Worm (Caenorhabditis elegans) whole organism, midembryonic: ENCODE results near the gene rnf-5.

Experiments used
- T22C8.4 ChIP-seq: fragments of 200-800 bp; sonication (Bioruptor generic); IDR thresholded peaks from 2 replicates; pipeline ENCODE4 v1.3.6; 2022; ENCODE audit warnings: missing genetic modification characterization, missing compliant biosample characterization
- cog-1 ChIP-seq: sonication (generic microtip); optimal IDR thresholded peaks from 2 replicates; lab custom pipeline; 2016; ENCODE audit warnings: missing genetic modification characterization, missing compliant biosample characterization
- flt-1 ChIP-seq: fragments of 200-800 bp; sonication (Bioruptor generic); IDR thresholded peaks from 2 replicates; pipeline ENCODE4 v1.3.6; 2022; ENCODE audit warnings: missing genetic modification characterization, missing compliant biosample characterization
- klf-2 ChIP-seq: fragments of 200-800 bp; sonication (Bioruptor generic); conservative IDR thresholded peaks from 2 replicates; pipeline ENCODE4 v1.3.6; 2022; ENCODE audit warnings: missing genetic modification reagents, missing genetic modification characterization, missing compliant biosample characterization
- med-1 ChIP-seq: sonication (generic microtip); optimal IDR thresholded peaks from 2 replicates; lab custom pipeline; 2017; ENCODE audit warnings: missing genetic modification characterization, mild to moderate bottlenecking, missing compliant biosample characterization, antibody characterized with exemption, missing genetic modification reagents; ENCODE audit not compliant: insufficient read depth
- ref-1 ChIP-seq: fragments of 200-800 bp; sonication (Bioruptor generic); conservative IDR thresholded peaks from 2 replicates; pipeline ENCODE4 v1.3.6; 2022; ENCODE audit warnings: missing genetic modification reagents, missing genetic modification characterization, missing compliant biosample characterization
- tab-1 ChIP-seq: fragments of 200-800 bp; sonication (Bioruptor generic); IDR thresholded peaks from 2 replicates; pipeline ENCODE4 v1.3.6; 2022; ENCODE audit warnings: missing genetic modification characterization, missing compliant biosample characterization
- ztf-23 ChIP-seq: fragments of 200-800 bp; sonication (Bioruptor generic); IDR thresholded peaks from 2 replicates; pipeline ENCODE4 v1.3.6; 2022; ENCODE audit warnings: missing genetic modification reagents, missing genetic modification characterization, missing compliant biosample characterization
- ztf-29 ChIP-seq: fragments of 200-800 bp; sonication (Bioruptor generic); IDR thresholded peaks from 2 replicates; pipeline ENCODE4 v1.3.6; 2022; ENCODE audit warnings: missing genetic modification reagents, missing genetic modification characterization, missing compliant biosample characterization

The rnf-5 gene

DNA sequence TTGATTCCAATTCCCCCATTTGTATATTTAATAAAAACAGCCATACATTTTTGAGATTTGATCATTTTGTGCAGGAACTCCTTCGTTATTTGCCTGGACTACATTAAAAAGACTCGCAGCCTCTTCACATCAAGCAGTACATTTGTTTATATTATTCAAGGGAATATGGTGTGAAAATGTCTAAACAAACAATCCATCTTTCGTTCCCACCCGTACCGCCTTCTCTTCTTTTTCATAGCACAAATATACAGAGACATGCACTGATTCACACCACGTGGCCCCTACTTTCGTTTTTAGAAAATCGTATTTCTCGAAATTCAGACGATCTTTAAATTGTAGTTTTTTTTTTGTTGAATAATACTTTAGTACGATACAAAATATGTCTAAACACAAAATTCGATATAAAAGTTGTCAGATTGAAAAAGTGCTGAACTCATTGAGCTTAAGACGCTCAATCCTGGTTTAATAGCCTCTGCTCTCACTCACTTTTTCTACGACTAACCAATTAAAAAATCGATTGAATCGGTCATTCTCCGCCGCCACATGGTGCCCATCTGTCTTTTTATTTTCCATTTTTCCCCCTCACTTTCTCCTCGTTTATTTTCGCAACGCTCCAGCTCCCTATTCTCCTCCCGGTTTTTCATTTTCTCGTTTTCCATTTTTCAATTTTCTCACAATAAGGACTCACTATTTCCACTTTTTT, 28.8 kb upstream of the rnf-5 start:
- TF ChIP-seq flt-1 (GFP tag; lab: Robert Waterston, UW) = no peak

DNA sequence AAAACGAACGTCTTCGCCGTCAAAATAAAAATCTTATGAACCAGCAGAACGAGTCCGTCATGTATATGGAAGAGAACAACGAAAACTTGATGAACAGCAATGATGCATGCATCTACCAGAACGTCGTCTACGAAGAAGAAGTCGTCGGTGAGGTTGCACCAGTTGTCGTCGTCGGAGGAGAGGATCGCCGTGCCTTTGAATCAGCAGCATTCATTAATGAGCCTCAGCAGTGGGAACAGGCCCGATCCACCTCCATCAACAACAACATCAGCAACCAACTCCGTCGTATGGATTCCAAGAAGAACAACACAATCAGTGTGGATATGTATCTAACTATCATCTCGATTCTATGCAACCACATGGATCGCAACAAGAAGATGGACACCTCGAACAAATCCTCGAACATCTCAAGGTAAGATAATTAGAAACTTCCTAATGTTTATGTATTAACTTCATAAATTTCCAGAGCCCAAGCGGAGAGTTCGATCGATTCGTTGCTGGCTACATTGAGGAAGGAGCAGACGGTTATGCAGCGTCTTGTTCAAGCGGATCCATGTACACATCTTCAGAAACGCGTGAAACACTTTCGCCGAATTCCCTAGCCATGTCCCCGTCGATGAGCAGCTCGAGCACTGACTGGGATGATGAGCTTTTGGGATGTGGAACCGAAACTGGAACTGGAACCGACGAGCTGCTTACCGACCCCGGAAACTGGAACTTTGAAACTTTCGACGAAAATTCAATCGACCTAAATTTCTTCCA, 27.9 kb upstream of the rnf-5 start:
- TF ChIP-seq klf-2 (GFP tag; lab: Robert Waterston, UW) = no peak
- TF ChIP-seq tab-1 (GFP tag; lab: Robert Waterston, UW) = no peak
- TF ChIP-seq flt-1 (GFP tag; lab: Robert Waterston, UW) = no peak
- TF ChIP-seq cog-1 (tag; lab: Kevin White, UChicago) = no peak
- no peak for TF ChIP-seq T22C8.4 (GFP tag; lab: Robert Waterston, UW)
- TF ChIP-seq ztf-23 (GFP tag; lab: Robert Waterston, UW) = no peak
- TF ChIP-seq ztf-29 (GFP tag; lab: Robert Waterston, UW) = no peak
- TF ChIP-seq ref-1 (GFP tag; lab: Robert Waterston, UW) = no peak
- TF ChIP-seq med-1 = no peak

DNA sequence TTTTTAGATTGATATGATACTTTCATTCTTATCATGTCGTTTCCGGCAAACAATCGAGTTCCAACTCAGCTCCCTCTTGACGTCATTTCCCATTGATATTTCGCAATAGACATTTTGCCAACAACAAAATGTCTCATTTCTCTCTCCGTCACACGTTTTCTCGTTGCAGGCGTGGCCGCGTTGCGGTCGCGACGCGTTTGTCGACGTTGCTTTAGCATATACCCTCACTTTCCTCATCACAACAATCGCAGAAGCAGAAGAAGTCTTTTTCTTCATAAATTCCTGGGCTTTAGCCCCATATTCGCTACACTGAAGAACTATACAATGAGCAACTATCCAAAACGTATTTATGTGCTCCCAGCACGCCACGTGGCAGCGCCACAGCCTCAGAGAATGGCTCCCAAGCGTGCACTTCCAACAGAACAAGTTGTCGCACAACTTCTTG, 27.0 kb upstream of the rnf-5 start, which contains the start of gene xbp-1:
Gene xbp-1, plus strand, starts transcription at position 151 of the 445 bp plus-strand sequence.
- 0 out of 2 replicates have a peak, but pooled peaks have one; percentile 45 for TF ChIP-seq ztf-29 (GFP tag; lab: Robert Waterston, UW)
- peak; percentile 45 for TF ChIP-seq cog-1 (tag; lab: Kevin White, UChicago)
- peak; percentile 41; the same call in 1 of the 2 replicates for TF ChIP-seq ztf-23 (GFP tag; lab: Robert Waterston, UW)
- TF ChIP-seq flt-1 (GFP tag; lab: Robert Waterston, UW) = peak; percentile 66
- TF ChIP-seq ref-1 (GFP tag; lab: Robert Waterston, UW) = no peak
- no peak for TF ChIP-seq T22C8.4 (GFP tag; lab: Robert Waterston, UW)

DNA sequence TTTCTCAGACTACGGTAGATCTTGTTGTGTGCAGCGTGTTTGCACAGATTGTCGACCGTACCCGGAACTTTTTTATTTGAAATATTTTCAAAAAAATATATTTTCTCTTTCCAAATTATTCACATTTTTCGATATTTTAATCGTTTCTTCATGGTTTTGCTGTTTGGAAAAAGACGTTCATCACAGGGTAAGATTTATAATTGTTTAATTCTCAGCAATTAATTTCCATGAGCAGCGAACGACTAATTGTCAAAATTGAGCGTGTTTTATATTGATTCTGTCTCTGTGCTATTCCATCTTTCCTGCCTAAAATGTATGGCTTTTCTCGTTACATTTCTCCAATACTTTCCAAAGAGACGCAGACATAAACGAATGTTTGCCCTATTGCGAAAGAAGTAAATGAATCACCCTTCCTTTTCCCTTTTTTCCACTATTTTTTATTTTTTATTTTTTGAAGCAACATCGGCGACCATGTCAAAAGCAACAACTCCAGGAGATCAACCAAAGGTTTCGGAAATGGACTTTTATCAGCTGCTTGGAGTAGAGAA, 24.5 kb upstream of the rnf-5 start, which contains the start of gene dnj-16:
Gene dnj-16, plus strand, starts transcription at position 51 of the 548 bp plus-strand sequence.
- TF ChIP-seq klf-2 (GFP tag; lab: Robert Waterston, UW) (no peak), cog-1 (tag; lab: Kevin White, UChicago) (no peak), T22C8.4 (GFP tag; lab: Robert Waterston, UW) (no peak), tab-1 (GFP tag; lab: Robert Waterston, UW) (no peak), ztf-23 (GFP tag; lab: Robert Waterston, UW) (no peak), ztf-29 (GFP tag; lab: Robert Waterston, UW) (no peak), med-1 (no peak), flt-1 (GFP tag; lab: Robert Waterston, UW) (no peak), ref-1 (GFP tag; lab: Robert Waterston, UW) (no peak)

DNA sequence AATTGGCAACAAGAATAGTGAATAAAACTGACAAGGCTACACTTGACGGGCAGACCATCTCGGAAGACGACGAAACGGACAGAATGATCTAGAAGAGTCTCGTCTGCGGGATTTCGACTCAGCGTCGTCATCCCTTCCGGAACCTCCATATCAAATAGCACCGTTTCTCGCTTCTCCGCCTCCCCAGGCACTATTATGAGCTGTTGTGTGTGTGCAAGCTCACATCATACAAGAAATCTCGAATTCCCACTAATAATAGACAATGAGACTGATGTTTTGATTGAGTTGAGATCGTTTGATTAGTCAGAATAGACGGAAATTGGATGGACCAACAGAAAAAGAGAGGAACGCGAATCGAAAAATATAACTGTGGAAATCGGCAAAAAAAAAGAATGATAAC, 23.6 kb upstream of the rnf-5 start, which contains the start of gene spp-28:
Gene spp-28, minus strand, starts transcription at position 101 of the 400 bp plus-strand sequence.
- no peak for TF ChIP-seq ztf-23 (GFP tag; lab: Robert Waterston, UW)
- no peak for TF ChIP-seq ref-1 (GFP tag; lab: Robert Waterston, UW)
- no peak for TF ChIP-seq T22C8.4 (GFP tag; lab: Robert Waterston, UW)

DNA sequence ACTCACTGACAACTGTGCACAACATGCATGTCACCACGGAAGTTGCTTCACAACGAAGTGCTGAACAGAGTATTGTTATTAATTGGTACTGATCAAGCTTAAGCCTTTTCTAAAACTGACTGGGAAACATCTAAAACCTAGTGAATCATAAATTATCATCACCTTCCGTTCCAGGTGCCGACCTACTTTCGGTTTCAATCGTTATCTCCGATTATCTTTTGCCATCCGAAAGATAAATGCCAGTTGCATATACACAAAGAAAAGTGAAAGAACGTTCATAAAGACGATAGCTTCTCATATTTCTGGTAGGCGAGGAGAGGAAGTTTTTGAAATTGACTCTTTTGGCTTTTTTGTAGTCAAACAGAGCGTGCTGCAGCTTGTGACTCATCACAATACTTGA, 23.0 kb upstream of the rnf-5 start:
- no peak for TF ChIP-seq flt-1 (GFP tag; lab: Robert Waterston, UW)
- TF ChIP-seq T22C8.4 (GFP tag; lab: Robert Waterston, UW) = no peak
- TF ChIP-seq med-1 = no peak
- no peak for TF ChIP-seq tab-1 (GFP tag; lab: Robert Waterston, UW)
- 0 out of 2 replicates have a peak, but pooled peaks have one; percentile 37 for TF ChIP-seq ztf-29 (GFP tag; lab: Robert Waterston, UW)
- no peak for TF ChIP-seq klf-2 (GFP tag; lab: Robert Waterston, UW)
- no peak for TF ChIP-seq ref-1 (GFP tag; lab: Robert Waterston, UW)
- TF ChIP-seq cog-1 (tag; lab: Kevin White, UChicago) = no peak

DNA sequence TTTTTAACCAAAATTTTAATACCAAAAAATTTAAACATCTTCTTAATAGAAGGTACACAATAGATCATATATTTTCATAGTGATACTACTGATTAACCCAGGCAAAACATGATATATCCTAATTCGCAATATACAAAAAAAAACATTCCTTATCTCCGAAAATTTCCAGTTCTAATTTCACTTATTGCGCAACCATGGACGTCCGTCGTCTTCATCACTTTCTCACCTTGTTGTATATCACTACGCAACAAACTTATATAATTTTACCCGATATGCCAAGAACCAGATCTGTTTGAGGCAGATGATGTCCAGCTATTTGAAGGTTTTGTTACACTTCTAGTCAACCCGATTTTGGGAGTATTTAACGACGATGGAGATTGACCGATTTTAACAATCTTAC, 21.2 kb upstream of the rnf-5 start, which contains the start of gene R74.2:
Gene R74.2, plus strand, starts transcription at position 316 of the 400 bp plus-strand sequence.
- no peak for TF ChIP-seq cog-1 (tag; lab: Kevin White, UChicago)
- TF ChIP-seq flt-1 (GFP tag; lab: Robert Waterston, UW) = no peak
- TF ChIP-seq ref-1 (GFP tag; lab: Robert Waterston, UW) = no peak
- TF ChIP-seq ztf-23 (GFP tag; lab: Robert Waterston, UW) = no peak
- TF ChIP-seq tab-1 (GFP tag; lab: Robert Waterston, UW) = no peak
- no peak for TF ChIP-seq klf-2 (GFP tag; lab: Robert Waterston, UW)

DNA sequence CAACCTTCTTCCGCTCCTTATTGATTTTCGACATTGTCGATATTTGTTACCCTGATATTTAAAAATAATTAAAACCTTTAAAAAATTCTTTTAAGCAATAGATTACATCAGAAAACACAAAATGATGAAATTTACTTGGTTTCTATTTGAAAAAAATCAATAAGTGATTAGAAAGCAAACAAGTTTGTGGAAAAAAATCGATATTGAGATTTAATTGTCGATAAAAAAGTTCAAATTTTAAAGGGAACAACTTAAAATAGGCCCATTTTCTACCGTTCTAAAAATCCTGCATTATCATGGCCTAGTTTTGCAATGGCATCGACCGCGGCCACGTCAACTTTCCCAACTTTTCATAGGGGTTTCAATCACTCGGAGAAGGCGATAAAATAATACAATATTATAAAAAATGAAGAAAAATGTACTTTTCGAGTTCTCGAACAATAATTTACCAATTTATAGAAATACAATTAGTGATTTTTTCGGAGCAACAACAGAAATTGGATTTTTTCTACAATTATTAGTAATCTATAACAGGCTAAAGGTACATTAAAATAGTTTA, 20.2 kb upstream of the rnf-5 start, which contains the start of gene lars-1:
Gene lars-1, minus strand, starts transcription at position 51 of the 559 bp plus-strand sequence.
- 0 out of 2 replicates have a peak, but pooled peaks have one; percentile 19 for TF ChIP-seq T22C8.4 (GFP tag; lab: Robert Waterston, UW)
- TF ChIP-seq ztf-29 (GFP tag; lab: Robert Waterston, UW) = no peak

DNA sequence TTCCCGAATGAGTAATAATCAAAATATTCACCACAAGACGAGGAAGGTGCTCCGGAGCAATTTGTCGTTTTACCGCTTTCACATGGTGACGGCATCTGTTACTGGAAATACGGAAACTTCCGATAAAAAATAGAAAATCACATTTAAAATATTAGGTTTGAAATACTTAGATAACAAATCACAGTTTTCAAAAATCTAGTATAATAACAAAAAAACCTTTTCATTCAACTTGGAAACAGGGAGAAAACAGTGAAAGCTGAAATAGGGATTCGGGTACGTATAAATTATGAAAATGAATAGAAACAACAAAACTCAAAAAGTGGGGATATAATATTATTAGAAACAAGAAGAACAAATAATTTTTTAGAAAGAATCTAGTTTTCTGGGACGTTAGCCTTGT, 14.7 kb upstream of the rnf-5 start, which contains the start of gene C16C10.1:
Gene C16C10.1, minus strand, starts transcription at position 101 of the 400 bp plus-strand sequence.
- TF ChIP-seq tab-1 (GFP tag; lab: Robert Waterston, UW) = no peak
- no peak for TF ChIP-seq cog-1 (tag; lab: Kevin White, UChicago)
